Worm (Caenorhabditis elegans) whole organism, L4/young adult: Measurements from ENCODE around the gene gasr-8.

ENCODE experiments used
- W03F9.2 ChIP-seq: fragments of 150-350 bp; optimal IDR thresholded peaks from 2 replicates; lab custom pipeline; 2014; ENCODE audit warnings: missing biosample characterization, missing genetic modification characterization
- dao-5 ChIP-seq: sonication (generic microtip); optimal IDR thresholded peaks from 2 replicates; lab custom pipeline; 2016; ENCODE audit warnings: missing genotype, missing genetic modification characterization, moderate library complexity, missing compliant biosample characterization
- him-1 ChIP-seq: sonication (generic microtip); optimal IDR thresholded peaks from 2 replicates; lab custom pipeline; 2016; ENCODE audit warnings: missing genotype, missing genetic modification reagents, missing genetic modification characterization, missing compliant biosample characterization

The gasr-8 gene

ce11 chrV:14660608-14661355 is 28.1 kb upstream of the gasr-8 start, which contains the start of gene srh-17:
Gene srh-17, plus strand, starts transcription at chrV:14661305.
- no peak for TF ChIP-seq W03F9.2 (tag; lab: Kevin White, UChicago)

DNA sequence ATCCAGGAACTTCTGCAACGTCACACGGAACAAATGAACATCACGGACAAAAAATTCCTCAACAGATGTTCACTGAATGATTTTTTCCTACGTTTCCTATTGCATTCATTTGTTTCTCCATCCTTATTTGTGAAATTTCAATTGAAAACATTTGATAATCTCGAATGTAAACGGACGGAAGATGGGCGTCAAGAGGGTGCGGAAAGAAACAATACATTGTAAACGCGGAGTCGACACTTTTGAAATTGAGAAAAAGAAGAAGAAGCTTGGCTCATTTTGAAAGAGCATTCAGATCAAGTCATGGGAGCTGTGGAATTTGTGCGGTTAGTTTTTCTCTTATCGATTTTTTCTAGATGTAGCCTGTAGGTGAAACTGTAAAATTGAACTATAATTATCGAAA is 25.9 kb upstream of the gasr-8 start, which contains the start of gene C47E8.9:
TSS of gene C47E8.9 (plus strand) at position 301 of the 400 bp plus-strand sequence.
- TF ChIP-seq W03F9.2 (tag; lab: Kevin White, UChicago) (no peak), dao-5 (no peak), him-1 (no peak)

DNA sequence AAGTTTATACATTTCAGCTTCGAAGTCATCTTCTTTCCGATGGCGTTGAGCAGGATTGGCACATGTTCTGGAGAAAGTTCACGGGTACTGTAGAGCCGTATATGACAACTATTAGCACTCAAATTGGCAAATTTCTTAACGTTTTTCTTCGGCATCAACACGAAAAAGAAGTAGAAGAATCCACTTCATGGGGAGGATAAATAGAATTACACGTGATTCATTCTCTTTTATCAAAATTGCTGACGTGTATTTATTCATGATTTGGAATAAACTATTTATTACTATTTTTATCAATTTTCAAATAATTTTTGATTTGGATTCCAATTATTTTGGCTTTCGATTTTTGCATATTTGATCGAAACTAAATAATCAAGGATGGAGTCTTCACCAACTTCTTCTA is 23.2 kb upstream of the gasr-8 start, which contains the start of gene C47E8.1:
TSS of gene C47E8.1 (plus strand) at position 301 of the 400 bp plus-strand sequence.
- TF ChIP-seq dao-5 (no peak), him-1 (no peak), W03F9.2 (tag; lab: Kevin White, UChicago) (no peak)

DNA sequence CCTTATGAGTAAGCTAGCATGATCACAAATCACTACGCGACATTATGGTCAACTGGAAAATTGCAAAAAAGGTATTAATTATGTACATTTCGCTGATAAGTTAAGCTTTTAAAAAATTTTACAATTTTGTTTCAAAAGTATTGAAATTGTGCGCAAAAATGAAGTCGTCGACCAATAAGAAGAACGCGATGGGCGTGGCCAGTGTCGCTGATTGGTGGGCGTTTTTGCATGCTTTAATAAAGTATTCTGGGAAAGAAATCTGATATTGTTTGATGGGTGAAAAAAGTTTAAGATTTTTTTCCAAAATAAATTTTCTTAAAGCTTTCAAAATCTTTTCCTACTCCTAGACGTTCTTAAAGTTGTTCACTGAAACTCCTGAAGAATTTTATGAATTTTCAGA is 10.6 kb upstream of the gasr-8 start:
- TF ChIP-seq him-1 = no peak
- TF ChIP-seq W03F9.2 (tag; lab: Kevin White, UChicago) = no peak
- no peak for TF ChIP-seq dao-5

- TF ChIP-seq W03F9.2 (tag; lab: Kevin White, UChicago) (no peak), him-1 (no peak), dao-5 (no peak)
Observed at ce11 chrV:14680014-14680413, 8.9 kb upstream of the gasr-8 start, which contains the start of gene C47E8.3. Gene C47E8.3, plus strand, starts transcription at chrV:14680314.

ce11 chrV:14682870-14683269 is 6.0 kb upstream of the gasr-8 start:
- TF ChIP-seq W03F9.2 (tag; lab: Kevin White, UChicago) (no peak), him-1 (no peak), dao-5 (no peak)

ce11 chrV:14683291-14683690 is 5.6 kb upstream of the gasr-8 start:
- no peak for TF ChIP-seq W03F9.2 (tag; lab: Kevin White, UChicago)
- TF ChIP-seq dao-5 = no peak
- TF ChIP-seq him-1 = no peak

ce11 chrV:14683926-14684325 is 5.0 kb upstream of the gasr-8 start:
- no peak for TF ChIP-seq dao-5
- TF ChIP-seq him-1 = no peak
- no peak for TF ChIP-seq W03F9.2 (tag; lab: Kevin White, UChicago)

DNA sequence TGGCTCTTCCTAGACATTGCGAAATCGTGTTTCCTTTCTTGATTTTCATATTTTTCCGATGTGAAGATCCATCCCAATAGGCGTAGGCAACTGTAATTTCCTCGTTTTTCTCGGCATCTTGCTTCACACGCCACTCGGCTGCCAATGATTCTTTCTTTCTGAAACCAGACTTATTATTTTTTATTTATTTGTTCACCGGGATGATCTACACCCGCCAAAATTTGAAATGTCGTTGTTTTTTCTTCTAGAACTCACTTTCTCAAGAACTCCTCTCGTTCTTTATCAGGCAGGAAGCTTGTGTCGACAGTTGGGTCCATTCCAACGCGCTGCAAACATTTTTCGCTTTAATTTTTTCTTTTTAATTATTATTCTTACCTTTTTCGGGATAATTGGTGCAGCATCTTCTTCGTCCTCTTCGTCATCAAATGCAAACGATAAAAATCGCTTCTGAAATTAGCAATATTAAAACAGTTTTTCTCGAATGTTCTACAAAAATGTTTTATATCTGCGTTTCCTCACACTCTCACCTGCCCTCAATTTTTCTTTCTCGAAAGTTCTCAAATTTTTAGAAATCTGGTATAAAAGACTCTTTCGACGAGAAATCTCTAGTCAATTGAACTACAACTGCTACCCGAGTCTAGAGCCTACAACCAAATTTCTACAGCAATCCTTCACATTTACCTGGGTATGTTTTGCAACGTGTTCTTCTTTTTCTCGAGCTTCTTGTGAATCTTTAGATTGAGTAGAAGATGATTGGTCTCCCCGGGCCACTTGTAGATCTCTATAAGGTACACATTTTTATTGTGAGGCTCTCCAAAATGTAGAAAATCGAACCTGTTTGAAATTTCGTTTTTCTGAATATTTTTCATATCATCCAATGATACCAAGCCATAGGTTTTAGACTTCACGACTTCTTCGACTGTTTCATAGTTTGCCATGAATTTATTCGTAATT is 4.3 kb upstream of the gasr-8 start, which contains the start of gene hsp-90:
TSS of gene hsp-90 (plus strand) at position 560 of the 954 bp plus-strand sequence.
- TF ChIP-seq dao-5 (no peak), W03F9.2 (tag; lab: Kevin White, UChicago) (no peak), him-1 (no peak)

DNA sequence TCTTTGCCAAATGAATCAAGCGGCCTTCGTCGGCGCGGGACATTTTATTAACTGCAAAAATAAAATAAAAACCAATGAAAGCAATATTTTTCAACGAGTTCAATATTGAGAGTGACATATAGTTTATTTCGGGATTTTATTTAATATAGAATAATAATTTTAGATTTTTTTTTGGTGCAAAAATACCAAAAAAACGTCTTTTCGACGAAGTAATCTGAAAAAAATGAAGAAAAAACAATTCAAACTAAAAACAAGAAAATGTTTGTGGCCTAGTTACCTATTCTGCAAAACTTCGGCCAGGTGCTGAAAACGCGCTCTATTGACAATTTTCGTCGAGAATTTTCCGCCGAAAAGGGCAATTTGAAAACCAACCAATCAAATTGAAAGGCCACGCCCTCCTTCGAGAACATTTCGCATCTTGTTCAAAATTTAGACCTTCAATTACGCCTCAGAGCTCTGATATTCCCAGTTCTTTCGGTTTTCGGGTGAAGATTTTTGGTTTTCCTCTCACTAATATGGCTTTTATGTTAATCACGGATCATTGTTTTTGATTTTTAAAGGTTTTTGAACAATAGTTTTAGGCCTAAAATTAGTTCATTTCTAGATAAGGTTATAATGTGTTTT is 3.4 kb upstream of the gasr-8 start, which contains the start of gene C47E8.4:
TSS of gene C47E8.4 (minus strand) at position 51 of the 624 bp plus-strand sequence.
- TF ChIP-seq dao-5 (no peak), him-1 (peak; percentile 96), W03F9.2 (tag; lab: Kevin White, UChicago) (peak; percentile 94)

DNA sequence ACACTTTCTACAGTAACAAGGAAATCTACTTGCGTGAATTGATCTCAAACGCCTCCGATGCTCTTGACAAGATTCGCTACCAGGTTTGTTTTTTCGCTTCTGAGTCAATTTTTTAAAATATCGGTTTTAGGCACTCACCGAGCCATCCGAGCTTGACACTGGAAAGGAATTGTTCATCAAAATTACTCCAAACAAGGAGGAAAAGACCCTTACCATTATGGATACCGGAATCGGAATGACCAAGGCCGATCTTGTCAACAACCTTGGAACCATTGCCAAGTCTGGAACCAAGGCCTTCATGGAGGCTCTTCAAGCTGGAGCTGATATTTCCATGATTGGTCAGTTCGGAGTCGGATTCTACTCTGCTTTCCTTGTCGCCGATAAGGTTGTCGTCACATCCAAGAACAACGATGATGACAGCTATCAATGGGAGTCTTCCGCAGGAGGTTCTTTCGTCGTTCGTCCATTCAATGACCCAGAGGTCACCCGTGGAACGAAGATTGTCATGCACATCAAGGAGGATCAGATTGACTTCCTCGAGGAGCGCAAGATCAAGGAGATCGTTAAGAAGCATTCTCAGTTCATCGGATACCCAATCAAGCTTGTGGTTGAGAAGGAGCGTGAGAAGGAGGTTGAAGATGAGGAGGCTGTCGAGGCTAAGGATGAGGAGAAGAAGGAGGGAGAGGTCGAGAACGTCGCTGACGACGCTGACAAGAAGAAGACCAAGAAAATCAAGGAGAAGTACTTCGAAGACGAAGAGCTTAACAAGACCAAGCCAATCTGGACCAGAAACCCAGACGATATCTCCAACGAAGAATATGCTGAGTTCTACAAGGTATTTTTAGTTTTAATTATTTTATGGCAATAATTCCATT is 2.4 kb upstream of the gasr-8 start:
- no peak for TF ChIP-seq him-1
- no peak for TF ChIP-seq W03F9.2 (tag; lab: Kevin White, UChicago)

DNA sequence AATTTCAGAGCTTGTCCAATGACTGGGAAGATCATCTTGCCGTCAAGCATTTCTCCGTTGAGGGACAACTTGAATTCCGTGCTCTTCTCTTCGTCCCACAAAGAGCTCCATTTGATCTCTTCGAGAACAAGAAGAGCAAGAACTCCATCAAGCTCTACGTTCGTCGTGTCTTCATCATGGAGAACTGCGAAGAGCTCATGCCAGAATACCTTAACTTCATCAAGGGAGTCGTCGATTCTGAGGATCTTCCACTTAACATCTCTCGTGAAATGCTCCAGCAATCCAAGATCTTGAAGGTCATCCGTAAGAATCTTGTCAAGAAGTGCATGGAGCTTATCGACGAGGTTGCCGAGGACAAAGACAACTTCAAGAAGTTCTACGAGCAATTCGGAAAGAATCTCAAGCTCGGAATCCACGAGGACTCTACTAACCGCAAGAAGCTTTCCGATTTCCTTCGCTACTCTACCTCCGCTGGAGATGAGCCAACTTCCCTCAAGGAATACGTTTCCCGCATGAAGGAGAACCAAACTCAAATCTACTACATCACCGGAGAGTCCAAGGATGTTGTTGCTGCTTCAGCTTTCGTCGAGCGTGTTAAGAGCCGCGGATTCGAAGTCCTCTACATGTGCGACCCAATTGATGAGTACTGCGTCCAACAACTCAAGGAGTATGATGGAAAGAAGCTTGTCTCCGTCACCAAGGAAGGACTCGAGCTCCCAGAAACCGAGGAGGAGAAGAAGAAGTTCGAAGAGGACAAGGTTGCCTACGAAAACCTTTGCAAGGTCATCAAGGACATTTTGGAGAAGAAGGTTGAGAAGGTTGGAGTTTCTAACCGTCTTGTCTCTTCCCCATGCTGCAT is 1.6 kb upstream of the gasr-8 start:
- TF ChIP-seq W03F9.2 (tag; lab: Kevin White, UChicago) (no peak), dao-5 (no peak), him-1 (no peak)
